Fruit fly (Drosophila melanogaster): ENCODE results near the gene TfAP-2.

TfAP-2 gene

dm6 chr3L:21586528-21586927 is at the start of gene TfAP-2:
Gene TfAP-2 (plus strand): TSS chr3L:21586828.
- no peak for TF ChIP-seq noc (tag; optimal IDR thresholded peaks at IDR 0.05)

DNA sequence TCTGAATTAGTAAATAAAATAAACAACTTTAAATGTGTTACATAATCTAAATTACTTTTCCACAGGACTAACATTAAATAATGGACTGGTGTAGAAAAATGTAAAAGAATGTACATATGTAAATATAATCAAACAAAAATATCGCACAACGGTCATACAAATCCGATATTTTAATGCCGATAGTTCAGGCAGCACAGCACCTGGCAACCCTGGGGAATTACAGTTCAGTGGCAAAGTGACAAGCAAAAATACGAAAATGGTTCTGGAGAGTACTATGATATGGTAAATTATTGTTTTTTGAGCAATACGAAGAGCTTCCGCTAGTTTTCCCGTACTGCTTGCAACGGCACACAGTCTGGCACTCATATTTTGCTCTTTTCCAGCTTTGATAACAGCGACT is 49.8 kb upstream of the TfAP-2 start, which contains the start of gene Rpn10:
TSS of gene Rpn10 (plus strand) at position 144 of the 400 bp plus-strand sequence.
- TF ChIP-seq noc (tag; optimal IDR thresholded peaks at IDR 0.05): no peak

DNA sequence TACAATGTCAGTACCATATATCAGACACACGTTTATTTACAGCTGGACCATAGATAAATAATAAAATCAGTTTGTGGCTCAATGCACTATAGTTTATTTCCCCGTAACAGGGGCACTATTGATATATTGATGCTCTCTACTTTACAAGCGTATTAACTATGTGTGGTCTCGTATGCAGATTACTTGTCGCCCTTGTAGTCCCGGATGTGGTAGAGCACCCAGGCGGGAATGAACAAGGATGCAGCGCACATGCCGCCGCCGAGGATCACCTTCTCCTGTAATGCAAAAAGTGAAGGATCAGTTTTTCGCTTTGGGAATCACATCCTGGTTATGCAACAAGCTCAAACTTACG is 47.8 kb upstream of the TfAP-2 start:
- TF ChIP-seq noc (tag; optimal IDR thresholded peaks at IDR 0.05): no peak

- no peak for TF ChIP-seq noc (tag; optimal IDR thresholded peaks at IDR 0.05)
Measured at dm6 chr3L:21539245-21540196, 47.1 kb upstream of the TfAP-2 start, which contains the start of the genes COX8 and VhaM9.7-b. Gene COX8 (minus strand): TSS chr3L:21539447. Gene VhaM9.7-b (plus strand): TSS chr3L:21539862.

- TF ChIP-seq noc (tag; optimal IDR thresholded peaks at IDR 0.05): no peak
Measured at dm6 chr3L:21542059-21542458, 44.6 kb upstream of the TfAP-2 start, which contains the start of gene CG33290. Gene CG33290 (plus strand): TSS chr3L:21542359.

dm6 chr3L:21554752-21555151 is 31.9 kb upstream of the TfAP-2 start, which contains the start of gene Wnk:
Gene Wnk (minus strand): TSS chr3L:21554928.
- TF ChIP-seq noc (tag; optimal IDR thresholded peaks at IDR 0.05): no peak

- TF ChIP-seq noc (tag; optimal IDR thresholded peaks at IDR 0.05): no peak
Measured at dm6 chr3L:21558176-21558871, 28.3 kb upstream of the TfAP-2 start, which contains the start of gene CG7173. Gene CG7173 (minus strand): TSS chr3L:21558226.

dm6 chr3L:21562081-21562480 is 24.5 kb upstream of the TfAP-2 start, which contains the start of gene CapaR:
Gene CapaR (minus strand): TSS chr3L:21562181.
- TF ChIP-seq noc (tag; optimal IDR thresholded peaks at IDR 0.05): no peak

DNA sequence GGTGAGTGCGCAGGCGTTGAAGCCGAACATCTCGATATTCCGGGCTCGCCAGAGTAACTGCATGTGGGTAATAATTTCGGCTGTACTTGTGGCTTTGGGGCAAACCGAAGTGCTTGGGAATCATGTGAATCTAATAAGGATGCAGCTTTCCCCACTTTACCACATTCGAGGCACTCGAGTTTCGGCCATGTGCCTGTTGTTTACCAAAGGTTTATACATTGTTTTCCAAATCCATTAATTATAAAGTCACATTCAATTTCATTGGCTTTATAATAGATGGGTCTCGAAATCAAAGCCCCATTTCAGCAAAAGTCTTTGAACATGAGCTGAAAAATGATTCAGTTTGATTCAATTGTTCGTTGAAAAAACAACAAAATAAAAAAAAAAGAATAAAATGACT is 21.5 kb upstream of the TfAP-2 start, which contains the start of gene CG7634:
TSS of gene CG7634 (plus strand) at position 301 of the 400 bp plus-strand sequence.
- TF ChIP-seq noc (tag; optimal IDR thresholded peaks at IDR 0.05): no peak

DNA sequence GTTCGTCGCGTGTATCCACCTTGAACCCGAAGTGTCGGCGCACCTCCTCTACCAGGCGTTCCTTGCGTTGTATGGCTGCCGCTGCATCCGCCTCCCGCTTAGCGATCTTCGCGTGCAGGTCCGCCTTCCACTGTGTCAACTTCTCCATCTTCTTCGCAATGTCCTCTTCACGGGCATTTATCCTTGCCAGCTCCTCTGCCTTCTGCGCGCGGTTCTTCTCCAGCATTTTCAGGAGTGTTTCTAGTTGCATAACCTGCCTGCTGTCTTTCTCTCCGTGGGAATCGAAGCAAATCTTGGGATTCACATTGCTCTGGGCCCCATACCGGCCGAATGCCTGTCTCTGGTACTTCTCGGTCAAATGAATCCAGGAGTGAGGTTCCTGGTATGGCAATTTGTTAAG is 18.4 kb upstream of the TfAP-2 start:
- TF ChIP-seq noc (tag; optimal IDR thresholded peaks at IDR 0.05): no peak

DNA sequence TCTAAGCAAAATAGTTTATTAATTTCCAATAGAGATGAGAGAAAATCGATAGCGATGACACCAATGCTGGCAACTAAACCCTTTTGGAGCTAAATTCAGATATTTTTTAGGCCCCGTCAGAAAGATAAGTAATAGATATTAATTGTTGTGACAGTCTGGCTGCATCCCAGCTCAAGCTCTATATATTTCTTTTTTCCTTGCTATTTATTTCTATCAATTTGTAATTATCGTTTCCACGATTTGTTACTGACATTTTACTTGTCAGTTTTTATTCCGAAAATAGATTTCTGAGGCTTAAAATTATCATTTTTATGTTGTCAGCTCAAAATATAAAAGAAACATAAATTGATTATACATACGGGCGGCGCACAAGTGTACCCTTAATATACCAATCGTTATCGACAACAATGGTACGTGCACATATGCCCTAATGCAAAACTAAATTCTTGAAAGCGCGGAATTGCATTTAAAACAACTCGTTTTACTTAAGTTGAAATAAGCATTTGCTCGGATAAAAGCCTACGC is 17.7 kb upstream of the TfAP-2 start, which contains the start of the genes CRIF and SMC5:
TSS of gene CRIF (minus strand) at position 51 of the 525 bp plus-strand sequence.
TSS of gene SMC5 (plus strand) at position 329 of the 525 bp plus-strand sequence.
- TF ChIP-seq noc (tag; optimal IDR thresholded peaks at IDR 0.05): no peak

dm6 chr3L:21573831-21574230 is 12.8 kb upstream of the TfAP-2 start, which contains the start of gene EMC10:
Gene EMC10 (plus strand): TSS chr3L:21574131.
- TF ChIP-seq noc (tag; optimal IDR thresholded peaks at IDR 0.05): no peak

dm6 chr3L:21574296-21574745 is 12.3 kb upstream of the TfAP-2 start:
- no peak for TF ChIP-seq noc (tag; optimal IDR thresholded peaks at IDR 0.05)

DNA sequence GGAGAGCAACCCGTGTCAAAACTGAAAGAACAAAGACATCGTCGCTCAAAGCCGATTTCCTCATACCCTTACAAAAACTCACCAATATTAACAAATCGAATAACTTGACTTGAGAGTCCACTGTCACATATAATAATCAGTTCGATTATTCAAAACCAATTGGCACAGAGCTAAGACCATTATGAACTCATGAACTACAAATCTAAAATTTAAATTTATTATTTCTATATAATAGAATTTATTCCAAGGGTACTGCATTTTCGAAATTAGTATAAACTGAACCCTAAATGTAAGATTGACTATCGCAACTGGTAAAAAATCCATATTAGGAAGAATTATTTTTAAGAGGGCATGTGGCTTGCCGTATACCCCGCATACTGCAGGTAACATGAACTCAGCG is 4.6 kb upstream of the TfAP-2 start:
- TF ChIP-seq noc (tag; optimal IDR thresholded peaks at IDR 0.05): no peak

DNA sequence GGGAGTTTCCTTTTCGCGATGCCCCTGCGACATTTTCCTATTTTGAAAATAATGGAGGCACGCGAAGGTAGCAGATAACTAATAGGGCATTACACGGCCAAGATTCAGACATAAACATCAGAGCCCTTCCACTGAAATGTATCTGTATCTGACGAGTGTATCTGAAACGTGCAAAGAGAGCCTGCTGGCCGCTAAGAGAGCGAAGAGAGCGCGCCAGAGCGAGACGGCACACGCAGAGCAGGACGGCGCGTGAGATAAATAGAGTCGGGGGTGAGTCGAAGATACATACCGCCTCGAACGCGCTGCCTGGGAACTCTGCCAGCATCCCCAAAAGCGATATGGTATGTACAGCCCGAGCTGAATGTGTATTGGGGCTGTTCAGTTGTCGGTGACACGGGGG is 1.9 kb upstream of the TfAP-2 start:
- no peak for TF ChIP-seq noc (tag; optimal IDR thresholded peaks at IDR 0.05)

DNA sequence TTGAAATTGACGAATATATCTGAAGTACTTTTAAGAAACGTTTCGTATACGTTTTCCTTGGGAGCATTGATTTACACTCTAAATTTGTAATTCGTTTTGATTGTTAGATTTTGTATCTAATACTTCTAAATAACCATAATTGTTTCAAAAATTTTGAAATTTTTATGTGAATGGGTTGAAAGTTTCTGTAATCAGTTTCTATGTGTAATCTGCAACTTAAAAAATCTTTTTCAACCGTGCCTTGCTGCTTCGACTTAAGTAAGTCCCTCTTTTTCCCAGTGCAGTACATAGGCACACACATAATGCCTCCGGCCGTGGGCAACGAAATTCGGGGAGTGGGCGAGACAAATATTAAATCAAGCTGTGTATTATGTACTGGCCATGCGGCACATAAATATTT is 1.2 kb upstream of the TfAP-2 start:
- no peak for TF ChIP-seq noc (tag; optimal IDR thresholded peaks at IDR 0.05)

Data from whole organism, larva.